Fruit fly (Drosophila melanogaster) whole organism, embryonic: ENCODE results near the gene CG4658.

Experiments
- CG10147 ChIP-seq: fragments of 200-800 bp; sonication (Bioruptor generic); optimal IDR thresholded peaks from 2 replicates; lab custom pipeline; 2019; ENCODE audit warnings: missing biosample characterization, mild to moderate bottlenecking, missing genetic modification characterization, moderate library complexity
- CG10431 ChIP-seq: fragments of 200-800 bp; sonication (Bioruptor generic); optimal IDR thresholded peaks from 3 replicates; lab custom pipeline; 2018; ENCODE audit warnings: missing biosample characterization, mild to moderate bottlenecking, missing genetic modification characterization
- CG11560 ChIP-seq: fragments of 200-800 bp; sonication (Bioruptor generic); IDR thresholded peaks from 3 replicates; pipeline ENCODE4 v1.3.6; 2022; ENCODE audit warnings: missing biosample characterization, missing genetic modification characterization
- CG12219 ChIP-seq: fragments of 200-800 bp; sonication (Bioruptor generic); optimal IDR thresholded peaks from 3 replicates; lab custom pipeline; 2018; ENCODE audit warnings: missing biosample characterization, mild to moderate bottlenecking, missing genetic modification characterization
- CG12744 ChIP-seq: fragments of 200-800 bp; sonication (Bioruptor generic); optimal IDR thresholded peaks from 2 replicates; lab custom pipeline; 2016; ENCODE audit warnings: missing biosample characterization, missing genetic modification characterization
- CG13424 ChIP-seq: fragments of 200-800 bp; sonication (Bioruptor generic); optimal IDR thresholded peaks from 2 replicates; lab custom pipeline; 2019; ENCODE audit warnings: missing biosample characterization, mild to moderate bottlenecking, missing genetic modification characterization, moderate library complexity
- CG13775 ChIP-seq: fragments of 200-800 bp; sonication (Bioruptor generic); optimal IDR thresholded peaks from 3 replicates; lab custom pipeline; 2017; ENCODE audit warnings: missing biosample characterization, mild to moderate bottlenecking, missing genetic modification characterization
- CG13894 ChIP-seq: fragments of 200-800 bp; sonication (Bioruptor generic); optimal IDR thresholded peaks from 3 replicates; lab custom pipeline; 2018; ENCODE audit warnings: missing biosample characterization, mild to moderate bottlenecking, missing genetic modification characterization, moderate library complexity
- CG1602 ChIP-seq: fragments of 200-800 bp; sonication (Bioruptor generic); optimal IDR thresholded peaks from 3 replicates; lab custom pipeline; 2016; ENCODE audit warnings: missing biosample characterization, missing genetic modification characterization
- CG1647 ChIP-seq: fragments of 200-800 bp; sonication (Bioruptor generic); optimal IDR thresholded peaks from 3 replicates; lab custom pipeline; 2016; ENCODE audit warnings: missing biosample characterization, missing genetic modification characterization
- CG16813 ChIP-seq: fragments of 200-800 bp; sonication (Bioruptor generic); IDR thresholded peaks from 3 replicates; pipeline ENCODE4 v1.3.6; 2022; ENCODE audit warnings: missing biosample characterization, missing genetic modification characterization; ENCODE audit not compliant: partially characterized antibody
- CG17328 ChIP-seq: fragments of 200-800 bp; sonication (Bioruptor generic); IDR thresholded peaks from 2 replicates; pipeline ENCODE4 v1.3.6; 2022; ENCODE audit warnings: missing biosample characterization, missing genetic modification characterization
- CG2199 ChIP-seq: fragments of 200-800 bp; sonication (Bioruptor generic); IDR thresholded peaks from 3 replicates; pipeline ENCODE4 v1.3.6; 2022; ENCODE audit warnings: missing biosample characterization, missing genetic modification characterization
- CG31441 ChIP-seq: fragments of 200-800 bp; sonication (Bioruptor generic); IDR thresholded peaks from 2 replicates; pipeline ENCODE4 v1.3.6; 2022; ENCODE audit warnings: missing biosample characterization, missing genetic modification characterization
- CG3847 ChIP-seq: fragments of 200-800 bp; sonication (Bioruptor generic); IDR thresholded peaks from 2 replicates; pipeline ENCODE4 v1.3.6; 2022; ENCODE audit warnings: missing biosample characterization, missing genetic modification characterization
- CG3995 ChIP-seq: fragments of 200-800 bp; sonication (Bioruptor generic); optimal IDR thresholded peaks from 3 replicates; lab custom pipeline; 2016; ENCODE audit warnings: missing biosample characterization, missing genetic modification characterization
- CG4328 ChIP-seq: fragments of 200-800 bp; sonication (Bioruptor generic); optimal IDR thresholded peaks from 3 replicates; lab custom pipeline; 2017; ENCODE audit warnings: missing biosample characterization, missing genetic modification reagents, missing genetic modification characterization
- CG4730 ChIP-seq: fragments of 200-800 bp; sonication (Bioruptor generic); IDR thresholded peaks from 2 replicates; pipeline ENCODE4 v1.3.6; 2022; ENCODE audit warnings: missing biosample characterization, missing genetic modification characterization
- CG6654 ChIP-seq: fragments of 200-800 bp; sonication (Bioruptor generic); optimal IDR thresholded peaks from 2 replicates; lab custom pipeline; 2017; ENCODE audit warnings: missing biosample characterization, mild to moderate bottlenecking, missing genetic modification characterization
- CG7372 ChIP-seq: fragments of 200-800 bp; sonication (Bioruptor generic); IDR thresholded peaks from 2 replicates; pipeline ENCODE4 v1.3.6; 2022; ENCODE audit warnings: missing biosample characterization, missing genetic modification characterization
- CG8281 ChIP-seq: fragments of 200-800 bp; sonication (Bioruptor generic); optimal IDR thresholded peaks from 2 replicates; lab custom pipeline; 2018; ENCODE audit warnings: missing biosample characterization, mild to moderate bottlenecking, missing genetic modification characterization, moderate library complexity
- CG8944 ChIP-seq: fragments of 200-800 bp; sonication (Bioruptor generic); optimal IDR thresholded peaks from 3 replicates; lab custom pipeline; 2016; ENCODE audit warnings: missing biosample characterization, missing genetic modification characterization
- CG9215 ChIP-seq: fragments of 200-800 bp; sonication (Bioruptor generic); IDR thresholded peaks from 2 replicates; pipeline ENCODE4 v1.3.6; 2022; ENCODE audit warnings: missing biosample characterization, missing genetic modification characterization
- CoRest ChIP-seq: fragments of 200-800 bp; sonication (Bioruptor generic); optimal IDR thresholded peaks from 3 replicates; lab custom pipeline; 2018; ENCODE audit warnings: missing biosample characterization, mild to moderate bottlenecking, missing genetic modification characterization, moderate library complexity
- CrebB ChIP-seq: fragments of 200-800 bp; sonication (Bioruptor generic); optimal IDR thresholded peaks from 3 replicates; lab custom pipeline; 2018; ENCODE audit warnings: missing biosample characterization, mild to moderate bottlenecking, missing genetic modification characterization
- Dfd ChIP-seq, 2 experiments: fragments of >200 bp; optimal IDR thresholded peaks; 2 replicates each; lab custom pipeline; 2017; ENCODE audit warnings: missing biosample characterization in 2 of 2, missing genetic modification characterization in 2 of 2
- Dip2 ChIP-seq: fragments of 200-800 bp; sonication (Bioruptor generic); IDR thresholded peaks from 2 replicates; pipeline ENCODE4 v1.3.6; 2022; ENCODE audit warnings: missing biosample characterization, missing genetic modification characterization
- Drgx ChIP-seq: fragments of 200-800 bp; sonication (Bioruptor generic); IDR thresholded peaks from 2 replicates; pipeline ENCODE4 v1.3.6; 2022; ENCODE audit warnings: missing biosample characterization, missing genetic modification characterization
- Gsc ChIP-seq: fragments of 200-800 bp; sonication (Bioruptor generic); IDR thresholded peaks from 2 replicates; pipeline ENCODE4 v1.3.6; 2022; ENCODE audit warnings: missing biosample characterization, missing genetic modification characterization
- HLH3B ChIP-seq: fragments of 200-800 bp; sonication (Bioruptor generic); IDR thresholded peaks from 2 replicates; pipeline ENCODE4 v1.3.6; 2022; ENCODE audit warnings: missing biosample characterization, missing genetic modification characterization
- Hr78 ChIP-seq, 2 experiments: fragments of 200-800 bp in 1 of 2; fragments of >200 bp in 1 of 2; sonication (Bioruptor generic) in 1 of 2; optimal IDR thresholded peaks; 2 replicates each; lab custom pipeline; 2017 to 2019; ENCODE audit warnings: missing biosample characterization in 2 of 2, missing genetic modification characterization in 2 of 2, mild to moderate bottlenecking in 1 of 2, moderate library complexity in 1 of 2
- Meics ChIP-seq: fragments of 200-800 bp; sonication (Bioruptor generic); optimal IDR thresholded peaks from 2 replicates; lab custom pipeline; 2017; ENCODE audit warnings: missing biosample characterization, mild to moderate bottlenecking, missing genetic modification characterization
- Poxn ChIP-seq: fragments of 200-800 bp; sonication (Bioruptor generic); IDR thresholded peaks from 2 replicates; pipeline ENCODE4 v1.3.6; 2022; ENCODE audit warnings: missing biosample characterization, missing genetic modification characterization
- Rfx ChIP-seq: fragments of 200-800 bp; sonication (Bioruptor generic); IDR thresholded peaks from 2 replicates; pipeline ENCODE4 v1.3.6; 2022; ENCODE audit warnings: missing biosample characterization, missing genetic modification characterization
- az2 ChIP-seq: fragments of 200-800 bp; sonication (Bioruptor generic); optimal IDR thresholded peaks from 3 replicates; lab custom pipeline; 2016; ENCODE audit warnings: missing biosample characterization, missing genetic modification characterization
- caup ChIP-seq: fragments of 200-800 bp; sonication (Bioruptor generic); optimal IDR thresholded peaks from 3 replicates; lab custom pipeline; 2017; ENCODE audit warnings: missing biosample characterization, mild to moderate bottlenecking, missing genetic modification characterization, moderate library complexity; ENCODE audit not compliant: severe bottlenecking
- danr ChIP-seq: fragments of 200-800 bp; sonication (Bioruptor generic); IDR thresholded peaks from 2 replicates; pipeline ENCODE4 v1.3.6; 2022; ENCODE audit warnings: missing biosample characterization, missing genetic modification characterization
- dimm ChIP-seq: fragments of 200-800 bp; sonication (Bioruptor generic); IDR thresholded peaks from 2 replicates; pipeline ENCODE4 v1.3.6; 2022; ENCODE audit warnings: missing biosample characterization, missing genetic modification characterization
- fu2 ChIP-seq: fragments of 200-800 bp; sonication (Bioruptor generic); optimal IDR thresholded peaks from 2 replicates; lab custom pipeline; 2016; ENCODE audit warnings: missing biosample characterization, missing genetic modification characterization
- pb ChIP-seq: fragments of 200-800 bp; sonication (Bioruptor generic); optimal IDR thresholded peaks from 3 replicates; lab custom pipeline; 2016; ENCODE audit warnings: missing biosample characterization, missing genetic modification characterization
- phol ChIP-seq: fragments of 200-800 bp; sonication (Bioruptor generic); optimal IDR thresholded peaks from 3 replicates; lab custom pipeline; 2018; ENCODE audit warnings: missing biosample characterization, mild to moderate bottlenecking, missing genetic modification characterization, moderate library complexity
- prd ChIP-seq, 3 experiments: fragments of >200 bp in 2 of 3; fragments of 200-800 bp in 1 of 3; sonication (Bioruptor generic) in 1 of 3; optimal IDR thresholded peaks in 2 of 3; IDR thresholded peaks in 1 of 3; 2 replicates in 2 of 3; 3 replicates in 1 of 3; pipeline versions ENCODE4 v1.3.6 to Lab custom; 2017 to 2022; ENCODE audit warnings: missing biosample characterization in 1 of 3, missing genetic modification characterization in 1 of 3
- schlank ChIP-seq: fragments of 200-800 bp; sonication (Bioruptor generic); optimal IDR thresholded peaks from 2 replicates; lab custom pipeline; 2018; ENCODE audit warnings: missing biosample characterization, mild to moderate bottlenecking, missing genetic modification characterization
- sim ChIP-seq: fragments of 200-800 bp; sonication (Bioruptor generic); IDR thresholded peaks from 2 replicates; pipeline ENCODE4 v1.3.6; 2022; ENCODE audit warnings: missing biosample characterization, missing genetic modification characterization
- tgo ChIP-seq: fragments of 200-800 bp; sonication (Bioruptor generic); IDR thresholded peaks from 3 replicates; pipeline ENCODE4 v1.3.6; 2022; ENCODE audit warnings: missing biosample characterization, missing genetic modification characterization
- toy ChIP-seq: fragments of 200-800 bp; sonication (Bioruptor generic); IDR thresholded peaks from 2 replicates; pipeline ENCODE4 v1.3.6; 2022; ENCODE audit warnings: missing biosample characterization, missing genetic modification characterization
- tx ChIP-seq: fragments of 200-800 bp; sonication (Bioruptor generic); optimal IDR thresholded peaks from 2 replicates; lab custom pipeline; 2016; ENCODE audit warnings: missing biosample characterization, missing genetic modification characterization
- usp ChIP-seq: fragments of >200 bp; optimal IDR thresholded peaks from 2 replicates; lab custom pipeline; 2017; ENCODE audit warnings: missing biosample characterization, missing genetic modification characterization

The CG4658 gene

DNA sequence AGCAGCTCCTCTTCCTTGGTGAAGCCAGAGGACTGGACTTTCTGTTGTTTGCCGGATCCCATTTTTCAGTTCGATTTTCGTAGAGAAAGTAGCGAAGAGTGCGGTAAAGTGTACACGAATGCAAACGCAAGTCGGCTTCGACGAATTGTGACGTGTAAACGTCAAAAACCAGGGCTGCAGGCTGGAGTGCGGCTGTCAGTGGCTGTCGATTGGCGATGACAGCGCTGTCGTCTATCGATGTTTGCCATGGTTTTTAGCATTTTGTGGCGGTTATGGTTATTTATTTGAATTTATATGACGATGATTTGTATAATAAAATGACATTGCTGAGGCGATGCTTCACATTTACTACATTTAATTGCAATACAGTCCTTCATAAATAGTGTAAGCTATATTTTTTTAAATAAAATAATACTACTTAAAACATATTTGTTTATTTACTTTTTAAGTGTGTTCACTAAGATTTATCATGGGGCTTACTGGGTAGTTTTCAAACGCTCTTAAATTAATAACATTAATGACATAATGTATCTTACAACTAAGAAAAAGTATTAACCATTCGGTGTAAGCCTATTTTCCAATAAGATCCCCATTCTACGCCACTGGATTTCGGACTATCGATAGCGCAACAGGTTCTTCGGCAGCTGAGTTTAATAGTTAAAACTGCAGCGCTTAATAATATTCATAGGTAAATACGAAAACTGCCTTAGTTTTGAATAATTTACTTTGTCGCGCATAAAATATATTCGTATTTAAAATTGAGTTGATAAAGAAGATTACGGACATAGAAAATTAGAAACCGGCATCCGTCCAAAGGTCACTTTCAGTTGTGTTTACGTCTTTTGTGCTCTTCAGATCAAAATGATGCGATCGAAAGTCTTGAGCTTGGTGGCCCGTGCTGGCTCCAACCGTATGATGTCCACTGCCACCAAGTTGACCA is 38.6 kb upstream of the CG4658 start, which contains the start of the genes CG5885 and CG4598 (continued):
- TF ChIP-seq Rfx (GFP tag; lab: Robert Waterston, UW) (peak; percentile 80), Gsc (no peak), CG8944 (GFP tag; lab: Kevin White, UChicago) (peak; percentile 9), Hr78 (GFP tag; optimal IDR thresholded peaks at IDR 0.05; lab: Kevin White, UChicago) (peak in 1 of 2 experiments; percentile 37), sim (GFP tag; lab: Robert Waterston, UW) (no peak; the same call in 1 of the 2 replicates), CG16813 (GFP tag; lab: Robert Waterston, UW) (peak; percentile 83), CrebB (tag; lab: Kevin White, UChicago) (peak; percentile 59), HLH3B (GFP tag; lab: Robert Waterston, UW) (no peak; the same call in 1 of the 2 replicates), CG13775 (GFP tag; lab: Kevin White, UChicago) (peak; percentile 72), Poxn (no peak), phol (tag; lab: Kevin White, UChicago) (peak; percentile 69), CG8281 (tag; lab: Kevin White, UChicago) (no peak), pb (GFP tag; lab: Kevin White, UChicago) (no peak), prd (optimal IDR thresholded peaks at IDR 0.05; lab: Kevin White, UChicago) (no peak), prd (GFP tag; IDR thresholded peaks at IDR 0.05; lab: Robert Waterston, UW) (peak; percentile 54; the same call in 2 of the 3 replicates), CG13424 (peak; percentile 78), dimm (GFP tag; lab: Robert Waterston, UW) (no peak), schlank (tag; lab: Kevin White, UChicago) (peak; percentile 50), fu2 (GFP tag; lab: Kevin White, UChicago) (no peak), usp (GFP tag; lab: Kevin White, UChicago) (no peak), Meics (GFP tag; lab: Kevin White, UChicago) (peak; percentile 56), CG17328 (GFP tag; lab: Robert Waterston, UW) (peak; percentile 70), CG12219 (peak; percentile 59), danr (GFP tag; lab: Robert Waterston, UW) (no peak), CG9215 (GFP tag; lab: Robert Waterston, UW) (0 out of 2 replicates have a peak, but pooled peaks have one; percentile 13), CG1647 (no peak), CG31441 (GFP tag; lab: Robert Waterston, UW) (peak; percentile 64), CG3847 (GFP tag; lab: Robert Waterston, UW) (peak; percentile 59), Dip2 (GFP tag; lab: Robert Waterston, UW) (no peak), CG3995 (no peak), tgo (GFP tag; lab: Robert Waterston, UW) (peak; percentile 44; the same call in 2 of the 3 replicates), CG10147 (GFP tag; lab: Kevin White, UChicago) (peak; percentile 25), CG2199 (GFP tag; lab: Robert Waterston, UW) (no peak), CG6654 (no peak), caup (GFP tag; lab: Kevin White, UChicago) (peak; percentile 59), CG4730 (0 out of 2 replicates have a peak, but pooled peaks have one; percentile 22), tx (GFP tag; lab: Kevin White, UChicago) (peak; percentile 46), Dfd (GFP tag; optimal IDR thresholded peaks at IDR 0.05; lab: Kevin White, UChicago) (no peak), CG13894 (peak; percentile 53), CG7372 (peak; percentile 47; the same call in 1 of the 2 replicates), az2 (GFP tag; lab: Kevin White, UChicago) (peak; percentile 76), CG10431 (GFP tag; lab: Kevin White, UChicago) (peak; percentile 57), CoRest (tag; lab: Kevin White, UChicago) (peak; percentile 79), toy (no peak), Drgx (peak; percentile 78), CG12744 (GFP tag; lab: Kevin White, UChicago) (no peak), CG4328 (GFP tag; lab: Kevin White, UChicago) (peak; percentile 50), CG11560 (tag; lab: Robert Waterston, UW) (peak; percentile 41; the same call in 1 of the 3 replicates), CG1602 (GFP tag; lab: Kevin White, UChicago) (peak; percentile 69)
